Fruit fly (Drosophila melanogaster) whole organism, prepupa: ENCODE results near the gene colt.

ENCODE experiments used
- Blimp-1 ChIP-seq: fragments of 200-800 bp; sonication (Bioruptor generic); optimal IDR thresholded peaks from 3 replicates; lab custom pipeline; 2017; ENCODE audit warnings: missing biosample characterization, missing genetic modification characterization, mild to moderate bottlenecking, moderate library complexity, missing genetic modification reagents
- CG11294 ChIP-seq: fragments of 200-800 bp; sonication (Bioruptor generic); IDR thresholded peaks from 2 replicates; pipeline ENCODE4 v1.3.6; 2022; ENCODE audit warnings: missing biosample characterization, missing genetic modification characterization
- CG11762 ChIP-seq: fragments of 200-800 bp; sonication (Bioruptor generic); optimal IDR thresholded peaks from 3 replicates; lab custom pipeline; 2016; ENCODE audit warnings: missing biosample characterization, missing genetic modification characterization; ENCODE audit not compliant: insufficient read depth
- CG11902 ChIP-seq: fragments of 200-800 bp; sonication (Bioruptor generic); optimal IDR thresholded peaks from 3 replicates; lab custom pipeline; 2016; ENCODE audit warnings: missing biosample characterization, missing genetic modification characterization
- CG15336 ChIP-seq: fragments of 200-800 bp; sonication (Bioruptor generic); IDR thresholded peaks from 2 replicates; pipeline ENCODE4 v1.3.6; 2022; ENCODE audit warnings: missing biosample characterization, missing genetic modification characterization
- CG1621 ChIP-seq: fragments of 200-800 bp; sonication (Bioruptor generic); optimal IDR thresholded peaks from 3 replicates; lab custom pipeline; 2018; ENCODE audit warnings: missing biosample characterization, mild to moderate bottlenecking, missing genetic modification characterization
- CG31627 ChIP-seq: fragments of 200-800 bp; sonication (Bioruptor generic); optimal IDR thresholded peaks from 3 replicates; lab custom pipeline; 2016; ENCODE audit warnings: missing biosample characterization, missing genetic modification characterization
- CG32006 ChIP-seq: fragments of 200-800 bp; sonication (Bioruptor generic); optimal IDR thresholded peaks from 3 replicates; lab custom pipeline; 2017; ENCODE audit warnings: missing biosample characterization, mild to moderate bottlenecking, missing genetic modification characterization
- CG3919 ChIP-seq: fragments of 200-800 bp; sonication (Bioruptor generic); optimal IDR thresholded peaks from 3 replicates; lab custom pipeline; 2016; ENCODE audit warnings: missing biosample characterization, missing genetic modification characterization
- CG6163 ChIP-seq: fragments of 200-800 bp; sonication (Bioruptor generic); IDR thresholded peaks from 3 replicates; pipeline ENCODE4 v1.3.6; 2022; ENCODE audit warnings: missing biosample characterization, missing genetic modification characterization
- CG6276 ChIP-seq: fragments of 200-800 bp; sonication (Bioruptor generic); optimal IDR thresholded peaks from 2 replicates; lab custom pipeline; 2017; ENCODE audit warnings: missing biosample characterization, mild to moderate bottlenecking, missing genetic modification characterization
- CG6792 ChIP-seq: fragments of 200-800 bp; sonication (Bioruptor generic); optimal IDR thresholded peaks from 3 replicates; lab custom pipeline; 2016; ENCODE audit warnings: missing biosample characterization, missing genetic modification characterization
- CG6808 ChIP-seq: fragments of 200-800 bp; sonication (Bioruptor generic); optimal IDR thresholded peaks from 3 replicates; lab custom pipeline; 2017; ENCODE audit warnings: missing biosample characterization, missing genetic modification characterization, mild to moderate bottlenecking, moderate library complexity, missing genetic modification reagents
- CG6854 ChIP-seq: fragments of 200-800 bp; sonication (Bioruptor generic); optimal IDR thresholded peaks from 2 replicates; lab custom pipeline; 2017; ENCODE audit warnings: missing biosample characterization, mild to moderate bottlenecking, missing genetic modification characterization
- CG7368 ChIP-seq: fragments of 200-800 bp; sonication (Bioruptor generic); optimal IDR thresholded peaks from 3 replicates; lab custom pipeline; 2016; ENCODE audit warnings: missing biosample characterization, missing genetic modification characterization
- CG8319 ChIP-seq: fragments of 200-800 bp; sonication (Bioruptor generic); optimal IDR thresholded peaks from 3 replicates; lab custom pipeline; 2016; ENCODE audit warnings: missing biosample characterization, missing genetic modification characterization
- CG9139 ChIP-seq: fragments of 200-800 bp; sonication (Bioruptor generic); optimal IDR thresholded peaks from 3 replicates; lab custom pipeline; 2017; ENCODE audit warnings: missing biosample characterization, mild to moderate bottlenecking, missing genetic modification characterization
- Eip75B ChIP-seq: fragments of 200-800 bp; sonication (Bioruptor generic); optimal IDR thresholded peaks from 3 replicates; lab custom pipeline; 2016; ENCODE audit warnings: missing biosample characterization, missing genetic modification characterization
- Eip78C ChIP-seq: fragments of 200-800 bp; sonication (Bioruptor generic); peaks from one replicate; lab custom pipeline; 2016; ENCODE audit warnings: missing biosample characterization, missing genetic modification characterization
- Ets21C ChIP-seq: fragments of 200-800 bp; sonication (Bioruptor generic); optimal IDR thresholded peaks from 3 replicates; lab custom pipeline; 2016; ENCODE audit warnings: missing biosample characterization, missing genetic modification characterization
- Ets96B ChIP-seq: fragments of 200-800 bp; optimal IDR thresholded peaks from 2 replicates; lab custom pipeline; 2019; ENCODE audit warnings: missing biosample characterization, mild to moderate bottlenecking, missing genetic modification characterization, moderate library complexity
- Gug ChIP-seq: fragments of 200-800 bp; sonication (Bioruptor generic); IDR thresholded peaks from 2 replicates; pipeline ENCODE4 v1.3.6; 2022; ENCODE audit warnings: missing biosample characterization, missing genetic modification characterization
- Hr38 ChIP-seq: sonication (Bioruptor generic); optimal IDR thresholded peaks from 2 replicates; lab custom pipeline; 2016; ENCODE audit warnings: missing biosample characterization, missing genetic modification characterization
- Hr4 ChIP-seq: fragments of 200-800 bp; sonication (Bioruptor generic); optimal IDR thresholded peaks from 3 replicates; lab custom pipeline; 2016; ENCODE audit warnings: missing biosample characterization, missing genetic modification characterization
- Lpt ChIP-seq: fragments of 200-800 bp; sonication (Bioruptor generic); optimal IDR thresholded peaks from 3 replicates; lab custom pipeline; 2016; ENCODE audit warnings: missing biosample characterization, missing genetic modification characterization
- OdsH ChIP-seq: fragments of 200-800 bp; sonication (Bioruptor generic); optimal IDR thresholded peaks from 3 replicates; lab custom pipeline; 2016; ENCODE audit warnings: missing biosample characterization, missing genetic modification characterization
- Smox ChIP-seq: fragments of 200-800 bp; sonication (Bioruptor generic); optimal IDR thresholded peaks from 3 replicates; lab custom pipeline; 2016; ENCODE audit warnings: missing biosample characterization, missing genetic modification characterization
- Sox102F ChIP-seq: fragments of 200-800 bp; sonication (Bioruptor generic); optimal IDR thresholded peaks from 2 replicates; lab custom pipeline; 2016; ENCODE audit warnings: missing biosample characterization, mild to moderate bottlenecking, missing genetic modification characterization
- Sox14 ChIP-seq: fragments of 200-800 bp; sonication (Bioruptor generic); optimal IDR thresholded peaks from 3 replicates; lab custom pipeline; 2016; ENCODE audit warnings: missing biosample characterization, missing genetic modification characterization
- achi ChIP-seq: fragments of 200-800 bp; sonication (Bioruptor generic); optimal IDR thresholded peaks from 3 replicates; lab custom pipeline; 2016; ENCODE audit warnings: missing biosample characterization, missing genetic modification characterization
- acj6 ChIP-seq: fragments of 200-800 bp; sonication (Bioruptor generic); optimal IDR thresholded peaks from 3 replicates; lab custom pipeline; 2016; ENCODE audit warnings: missing biosample characterization, missing genetic modification characterization
- cyc ChIP-seq: fragments of 200-800 bp; sonication (Bioruptor generic); optimal IDR thresholded peaks from 3 replicates; lab custom pipeline; 2016; ENCODE audit warnings: missing biosample characterization, missing genetic modification characterization
- dsx ChIP-seq: fragments of 200-800 bp; optimal IDR thresholded peaks from 3 replicates; lab custom pipeline; 2019; ENCODE audit warnings: missing biosample characterization, mild to moderate bottlenecking, missing genetic modification characterization, moderate library complexity; ENCODE audit not compliant: poor library complexity, severe bottlenecking
- eg ChIP-seq: fragments of 200-800 bp; sonication (Bioruptor generic); IDR thresholded peaks from 3 replicates; pipeline ENCODE4 v1.3.6; 2022; ENCODE audit warnings: missing biosample characterization, missing genetic modification characterization
- esn ChIP-seq: fragments of 200-800 bp; sonication (Bioruptor generic); optimal IDR thresholded peaks from 2 replicates; lab custom pipeline; 2016; ENCODE audit warnings: missing biosample characterization, mild to moderate bottlenecking, missing genetic modification characterization, moderate library complexity
- fd59A ChIP-seq: fragments of 200-800 bp; sonication (Bioruptor generic); optimal IDR thresholded peaks from 2 replicates; lab custom pipeline; 2017; ENCODE audit warnings: missing biosample characterization, mild to moderate bottlenecking, missing genetic modification characterization, missing genetic modification reagents
- fd85E ChIP-seq: fragments of 200-800 bp; sonication (Bioruptor generic); optimal IDR thresholded peaks from 3 replicates; lab custom pipeline; 2016; ENCODE audit warnings: missing biosample characterization, missing genetic modification characterization
- fkh ChIP-seq: fragments of 200-800 bp; sonication (Bioruptor generic); optimal IDR thresholded peaks from 3 replicates; lab custom pipeline; 2017; ENCODE audit warnings: missing biosample characterization, mild to moderate bottlenecking, missing genetic modification characterization, moderate library complexity
- salr ChIP-seq, 2 experiments: fragments of 200-800 bp; sonication (Bioruptor generic); optimal IDR thresholded peaks; 3 replicates each; lab custom pipeline; 2016 to 2018; ENCODE audit warnings: missing biosample characterization in 2 of 2, missing genetic modification characterization in 2 of 2, mild to moderate bottlenecking in 1 of 2
- spab ChIP-seq: fragments of 200-800 bp; sonication (Bioruptor generic); optimal IDR thresholded peaks from 2 replicates; lab custom pipeline; 2017; ENCODE audit warnings: missing biosample characterization, mild to moderate bottlenecking, missing genetic modification characterization, missing genetic modification reagents
- ss ChIP-seq, 2 experiments: fragments of 200-800 bp; sonication (Bioruptor generic); optimal IDR thresholded peaks; 2 replicates in 1 of 2; 3 replicates in 1 of 2; lab custom pipeline; 2017 to 2018; ENCODE audit warnings: mild to moderate bottlenecking in 2 of 2, missing biosample characterization in 2 of 2, missing genetic modification characterization in 2 of 2, moderate library complexity in 1 of 2
- vri ChIP-seq: fragments of 200-800 bp; sonication (Bioruptor generic); optimal IDR thresholded peaks from 3 replicates; lab custom pipeline; 2016; ENCODE audit warnings: missing biosample characterization, mild to moderate bottlenecking, missing genetic modification characterization

Gene colt

DNA sequence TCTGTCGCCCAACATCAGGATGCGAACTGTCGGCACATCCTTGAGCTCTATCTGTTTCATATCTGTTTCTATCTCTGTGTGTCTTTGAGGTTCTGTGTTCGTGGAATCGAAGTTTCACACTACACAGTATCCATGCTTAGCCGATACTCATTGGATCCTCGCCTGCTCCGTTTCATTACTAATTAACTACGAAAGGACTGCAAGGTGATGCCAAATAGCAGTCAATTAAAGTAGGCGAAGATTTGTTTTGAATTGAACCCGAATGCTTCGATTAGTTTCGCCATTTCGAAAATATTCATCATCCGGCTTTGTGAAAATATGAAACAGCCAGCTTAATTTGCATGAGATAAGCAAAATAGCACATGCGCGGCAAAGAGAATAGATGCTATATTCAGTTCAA, 1.8 kb upstream of the colt start, which contains the start of gene CG15399:
CG15399 (minus strand) TSS at position 101 of the 400 bp plus-strand sequence.
- TF ChIP-seq CG3919 = no peak
- no peak for TF ChIP-seq Blimp-1 (GFP tag; lab: Kevin White, UChicago)
- TF ChIP-seq esn (GFP tag; lab: Kevin White, UChicago) = no peak
- no peak for TF ChIP-seq CG32006 (GFP tag; lab: Kevin White, UChicago)
- TF ChIP-seq Hr4 (GFP tag; lab: Kevin White, UChicago) = no peak
- TF ChIP-seq CG8319 = no peak
- no peak for TF ChIP-seq CG7368
- no peak for TF ChIP-seq Smox (GFP tag; lab: Kevin White, UChicago)
- no peak for TF ChIP-seq CG15336 (GFP tag; lab: Robert Waterston, UW)
- no peak for TF ChIP-seq Sox102F (GFP tag; lab: Kevin White, UChicago)
- TF ChIP-seq Gug (GFP tag; lab: Robert Waterston, UW) = no peak
- no peak for TF ChIP-seq fkh (GFP tag; lab: Kevin White, UChicago)
- TF ChIP-seq, all 60 proteins: peak for 0

DNA sequence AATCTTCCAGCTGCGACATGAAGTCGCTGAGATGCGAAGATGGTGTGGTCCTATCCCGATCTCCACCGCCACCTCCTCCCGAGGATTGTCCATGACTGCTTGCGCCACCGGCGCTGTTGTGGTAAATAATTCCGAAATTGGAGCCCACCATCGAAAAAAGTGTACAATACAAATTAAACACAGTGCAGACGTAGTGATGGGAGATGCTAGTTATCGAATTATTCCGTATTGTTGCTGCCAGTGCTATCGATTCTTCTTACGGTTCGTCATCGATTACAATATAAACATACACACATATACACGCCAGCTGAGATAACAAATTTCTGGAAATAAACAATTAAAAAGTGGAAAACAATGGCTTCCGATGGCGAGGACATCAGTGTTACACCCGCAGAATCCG, 2.2 kb downstream of the colt start, which contains the start of the genes Taf10b and Taf10:
Taf10b (minus strand) TSS at position 219 of the 400 bp plus-strand sequence.
Taf10 (plus strand) TSS at position 264 of the 400 bp plus-strand sequence.
- 0 out of 3 replicates have a peak, but pooled peaks have one; percentile 23 for TF ChIP-seq CG6163 (GFP tag; lab: Robert Waterston, UW)
- peak; percentile 99 for TF ChIP-seq CG1621
- TF ChIP-seq CG31627 (GFP tag; lab: Kevin White, UChicago) = no peak
- TF ChIP-seq CG6854 = peak; percentile 39
- TF ChIP-seq Sox14 (GFP tag; lab: Kevin White, UChicago) = peak; percentile 37
- TF ChIP-seq Sox102F (GFP tag; lab: Kevin White, UChicago) = no peak
- TF ChIP-seq esn (GFP tag; lab: Kevin White, UChicago) = peak; percentile 37
- TF ChIP-seq dsx (GFP tag; lab: Kevin White, UChicago) = peak; percentile 72
- peak; percentile 88 for TF ChIP-seq fkh (GFP tag; lab: Kevin White, UChicago)
- TF ChIP-seq Eip78C (GFP tag; lab: Kevin White, UChicago) = peak; percentile 31
- TF ChIP-seq, all 60 proteins: peak for 8

DNA sequence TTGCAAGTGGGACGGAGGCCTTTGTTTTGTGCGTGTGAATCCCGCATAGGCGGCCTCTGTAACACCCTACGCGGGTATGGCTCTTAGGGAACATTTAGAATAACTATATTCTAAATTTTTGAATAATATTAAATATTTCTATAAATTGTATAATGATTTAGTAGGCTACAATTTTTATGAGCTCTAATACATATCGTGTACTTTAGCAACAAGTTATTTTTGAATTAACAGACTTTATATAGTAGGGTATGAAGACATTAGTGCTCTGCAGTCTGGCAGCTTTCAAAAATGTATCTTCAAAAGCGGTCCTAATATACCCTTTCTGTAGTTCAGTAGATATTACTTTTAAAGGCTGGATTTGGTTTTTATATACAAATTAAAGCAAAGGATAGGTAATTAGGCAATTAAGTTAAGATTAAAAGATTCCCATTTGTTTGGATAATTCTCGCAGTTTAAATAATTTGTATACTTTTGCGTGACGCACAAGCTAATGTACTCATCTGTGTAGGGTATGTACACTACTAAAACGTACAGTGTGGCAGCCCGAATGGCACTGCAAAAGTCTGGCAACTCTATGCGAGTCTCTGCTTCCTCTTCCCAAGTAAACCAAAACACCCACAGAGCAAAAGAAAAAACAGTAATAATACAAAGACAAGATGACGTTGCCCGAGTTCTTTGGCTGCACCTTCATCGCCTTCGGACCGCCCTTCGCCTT, 4.1 kb downstream of the colt start, which contains the start of the genes Snx21 and aph-1:
Snx21 (minus strand) TSS at position 7 of the 715 bp plus-strand sequence.
aph-1 (plus strand) TSS at position 575 of the 715 bp plus-strand sequence.
- TF ChIP-seq cyc (GFP tag; lab: Kevin White, UChicago) = peak; percentile 89
- TF ChIP-seq vri (GFP tag; lab: Kevin White, UChicago) = peak; percentile 72
- TF ChIP-seq CG15336 (GFP tag; lab: Robert Waterston, UW) = peak; percentile 90
- TF ChIP-seq CG11294 (GFP tag; lab: Robert Waterston, UW) = peak; percentile 81
- TF ChIP-seq Ets21C (GFP tag; lab: Kevin White, UChicago) = peak; percentile 88
- TF ChIP-seq salr (GFP tag; optimal IDR thresholded peaks at IDR 0.05; lab: Kevin White, UChicago) = peak; percentile 59 to 86
- peak; percentile 89 for TF ChIP-seq CG6163 (GFP tag; lab: Robert Waterston, UW)
- TF ChIP-seq Ets96B (tag; lab: Kevin White, UChicago) = peak; percentile 90
- peak; percentile 92 for TF ChIP-seq OdsH
- TF ChIP-seq acj6 (GFP tag; lab: Kevin White, UChicago) = peak; percentile 93
- peak; percentile 61 for TF ChIP-seq Lpt (GFP tag; lab: Kevin White, UChicago)
- no peak for TF ChIP-seq Hr38 (GFP tag; lab: Kevin White, UChicago)
- peak; percentile 86 for TF ChIP-seq CG3919
- TF ChIP-seq esn (GFP tag; lab: Kevin White, UChicago) = peak; percentile 93
- TF ChIP-seq fd85E (GFP tag; lab: Kevin White, UChicago) = peak; percentile 70
- peak; percentile 94 for TF ChIP-seq Eip78C (GFP tag; lab: Kevin White, UChicago)
- TF ChIP-seq Blimp-1 (GFP tag; lab: Kevin White, UChicago) = peak; percentile 73
- peak; percentile 88 for TF ChIP-seq CG6808 (GFP tag; lab: Kevin White, UChicago)
- TF ChIP-seq CG6276 (GFP tag; lab: Kevin White, UChicago) = peak; percentile 85
- TF ChIP-seq eg = peak; percentile 87
- peak; percentile 87 for TF ChIP-seq Smox (GFP tag; lab: Kevin White, UChicago)
- peak; percentile 84 for TF ChIP-seq CG9139 (GFP tag; lab: Kevin White, UChicago)
- TF ChIP-seq CG1621 = peak; percentile 61
- peak; percentile 83 for TF ChIP-seq dsx (GFP tag; lab: Kevin White, UChicago)
- peak; percentile 89 for TF ChIP-seq Sox14 (GFP tag; lab: Kevin White, UChicago)
- TF ChIP-seq CG11902 = peak; percentile 87
- peak; percentile 90 for TF ChIP-seq achi (GFP tag; lab: Kevin White, UChicago)
- TF ChIP-seq CG6792 (GFP tag; lab: Kevin White, UChicago) = peak; percentile 81
- TF ChIP-seq Sox102F (GFP tag; lab: Kevin White, UChicago) = peak; percentile 91
- peak; percentile 81 for TF ChIP-seq spab (GFP tag; lab: Kevin White, UChicago)
- TF ChIP-seq Gug (GFP tag; lab: Robert Waterston, UW) = peak; percentile 82
- peak; percentile 79 for TF ChIP-seq fd59A (GFP tag; lab: Kevin White, UChicago)
- TF ChIP-seq CG7368 = peak; percentile 82
- TF ChIP-seq Hr4 (GFP tag; lab: Kevin White, UChicago) = peak; percentile 91
- TF ChIP-seq CG11762 (GFP tag; lab: Kevin White, UChicago) = peak; percentile 89
- TF ChIP-seq Eip75B (GFP tag; lab: Kevin White, UChicago) = peak; percentile 88
- peak; percentile 88 to 89 for TF ChIP-seq ss (GFP tag; optimal IDR thresholded peaks at IDR 0.05; lab: Kevin White, UChicago)
